Worm (Caenorhabditis elegans) whole organism, L4/young adult: ENCODE results near the gene ect-2.

Experiments used
- W03F9.2 ChIP-seq: fragments of 150-350 bp; optimal IDR thresholded peaks from 2 replicates; lab custom pipeline; 2014; ENCODE audit warnings: missing biosample characterization, missing genetic modification characterization
- dao-5 ChIP-seq: sonication (generic microtip); optimal IDR thresholded peaks from 2 replicates; lab custom pipeline; 2016; ENCODE audit warnings: missing genotype, missing genetic modification characterization, moderate library complexity, missing compliant biosample characterization
- him-1 ChIP-seq: sonication (generic microtip); optimal IDR thresholded peaks from 2 replicates; lab custom pipeline; 2016; ENCODE audit warnings: missing genotype, missing genetic modification reagents, missing genetic modification characterization, missing compliant biosample characterization

The ect-2 gene

DNA sequence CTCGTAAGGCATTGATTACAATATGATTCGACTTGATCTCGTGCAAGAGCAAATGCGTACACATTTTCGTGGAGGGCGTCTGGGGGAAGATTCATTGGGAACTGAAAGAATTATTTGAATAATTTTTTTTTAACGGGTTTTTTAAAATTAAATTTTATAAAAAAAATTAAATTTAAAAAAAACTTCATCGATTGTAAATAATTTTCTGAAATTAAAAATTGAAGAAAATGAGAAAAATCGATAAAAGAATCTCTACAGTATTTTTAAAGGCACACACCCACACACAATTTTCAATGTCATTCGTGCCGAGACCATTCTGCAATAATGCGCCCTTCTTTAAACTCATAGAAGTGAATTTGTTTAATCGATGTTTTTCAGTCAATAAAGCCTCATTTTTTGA lies 12.4 kb upstream of the ect-2 start, which contains the start of gene set-14:
TSS of gene set-14 (minus strand) at position 101 of the 400 bp plus-strand sequence.
- TF ChIP-seq him-1, result no peak
- no peak for TF ChIP-seq dao-5 (tag; lab: Kevin White, UChicago)
- TF ChIP-seq W03F9.2, result no peak

DNA sequence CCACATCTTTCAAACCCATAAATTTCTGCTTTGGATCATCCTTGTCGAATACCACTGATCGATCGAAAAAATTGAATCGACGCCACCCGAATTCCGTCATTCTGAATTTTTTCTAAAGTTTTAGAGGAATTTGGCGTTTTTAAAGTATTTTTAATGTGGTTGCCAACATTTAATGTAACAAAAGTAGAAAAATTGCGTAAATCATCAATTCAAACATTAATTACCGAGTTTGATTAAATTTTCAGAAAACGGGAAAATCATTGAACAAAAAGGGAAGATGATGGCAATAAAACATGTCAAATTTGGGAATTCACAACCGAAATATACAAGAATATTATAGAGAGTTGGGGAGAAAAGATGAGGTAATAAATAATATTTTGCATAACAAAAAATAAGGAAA lies 9.6 kb upstream of the ect-2 start, which contains the start of gene vps-11:
TSS of gene vps-11 (minus strand) at position 101 of the 400 bp plus-strand sequence.
- no peak for TF ChIP-seq dao-5 (tag; lab: Kevin White, UChicago)
- TF ChIP-seq him-1, result no peak
- TF ChIP-seq W03F9.2, result no peak

DNA sequence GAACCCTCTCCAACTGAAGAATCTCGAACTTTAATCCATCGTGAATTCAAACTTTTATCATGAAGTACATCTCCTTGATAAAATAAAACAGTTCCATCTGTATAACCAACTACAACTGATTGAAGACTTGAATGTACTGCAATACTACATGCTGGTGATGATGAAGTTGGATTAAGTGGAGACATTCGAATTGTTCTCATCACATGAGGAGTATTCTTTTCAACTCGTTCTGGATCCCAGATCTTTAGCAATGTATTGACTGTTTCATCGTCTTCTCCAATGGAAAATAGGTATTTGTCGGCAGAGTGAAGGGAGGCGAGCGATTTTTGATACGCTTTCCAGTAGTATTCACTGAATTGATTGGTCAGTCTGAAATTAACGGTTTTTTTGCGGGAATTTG lies 8.8 kb upstream of the ect-2 start:
- TF ChIP-seq dao-5 (tag; lab: Kevin White, UChicago) (no peak), him-1 (no peak), W03F9.2 (no peak)

DNA sequence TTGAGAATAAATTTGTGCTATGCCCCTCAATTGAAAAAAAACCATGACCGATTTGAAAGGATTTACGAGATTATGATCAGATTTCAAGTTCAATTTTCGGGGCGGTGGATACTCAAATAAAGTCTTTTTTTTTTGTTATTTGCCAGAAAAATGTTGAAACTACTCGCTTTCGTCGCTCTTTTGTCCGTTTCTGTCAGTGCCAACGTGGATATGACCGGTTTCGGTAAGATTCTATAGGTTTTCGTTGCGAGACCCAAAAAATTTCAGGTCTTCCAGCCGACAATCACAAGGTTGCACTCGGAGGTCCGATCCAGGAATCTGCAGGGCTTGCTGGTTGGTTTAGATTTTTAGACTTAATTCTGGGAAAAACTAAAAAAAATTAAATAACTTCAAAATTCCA lies 3.5 kb upstream of the ect-2 start, which contains the start of gene tag-209:
TSS of gene tag-209 (plus strand) at position 73 of the 400 bp plus-strand sequence.
- TF ChIP-seq him-1 (no peak), W03F9.2 (no peak), dao-5 (tag; lab: Kevin White, UChicago) (no peak)

DNA sequence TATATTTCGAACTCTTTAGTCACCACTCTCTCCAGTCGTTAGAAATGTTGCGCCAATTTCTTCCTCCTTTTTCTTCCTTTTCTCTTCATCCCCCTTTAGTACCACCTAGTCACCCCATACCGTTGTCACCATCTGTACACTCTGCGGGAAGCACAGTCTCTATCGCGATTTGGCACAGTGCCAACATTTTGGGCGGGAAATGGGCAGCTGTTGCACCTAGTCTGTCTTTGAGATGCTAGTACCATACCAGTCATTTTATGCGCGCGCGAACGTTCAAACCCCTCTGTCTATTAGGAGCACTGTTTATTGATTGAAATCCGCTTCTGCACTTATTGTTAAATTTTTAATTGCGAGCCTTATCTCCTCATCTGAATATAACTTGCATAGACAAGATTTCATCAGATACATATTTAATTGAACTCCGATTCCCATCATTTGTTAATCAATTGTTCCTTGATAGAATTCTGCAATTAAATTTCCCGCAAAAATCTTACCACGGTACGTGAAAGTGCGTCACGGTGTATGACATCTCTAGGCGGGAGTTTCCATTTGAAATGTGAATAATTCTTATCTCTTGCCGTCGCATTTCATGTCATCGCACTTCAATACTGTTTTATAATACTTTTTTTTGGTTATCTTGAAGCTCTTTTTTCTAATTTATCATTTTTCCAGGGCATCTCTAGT lies 1.2 kb upstream of the ect-2 start, which contains the start of gene cdl-1:
TSS of gene cdl-1 (plus strand) at position 673 of the 684 bp plus-strand sequence.
- TF ChIP-seq him-1, result no peak
- TF ChIP-seq dao-5 (tag; lab: Kevin White, UChicago), result no peak
- no peak for TF ChIP-seq W03F9.2

DNA sequence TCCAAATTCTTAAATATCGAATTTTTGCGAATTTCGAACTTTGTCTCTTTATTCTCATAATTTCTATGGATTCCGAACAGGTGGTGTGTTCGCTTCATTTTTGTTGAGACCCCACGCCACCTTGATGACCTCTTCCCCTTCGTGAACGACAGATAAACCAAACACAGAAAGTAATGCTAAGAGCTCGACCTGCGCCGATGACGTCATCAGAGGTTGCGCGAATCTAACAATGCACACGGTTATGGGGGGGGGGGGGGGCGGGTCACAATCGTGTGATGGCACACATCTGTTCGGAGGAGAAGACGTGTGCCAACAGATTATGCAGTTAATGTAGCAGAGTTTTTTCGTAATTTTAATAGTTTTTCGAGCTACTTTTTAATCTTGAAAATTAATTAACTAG lies 486 bp upstream of the ect-2 start:
- TF ChIP-seq W03F9.2 (no peak), dao-5 (tag; lab: Kevin White, UChicago) (no peak), him-1 (no peak)

DNA sequence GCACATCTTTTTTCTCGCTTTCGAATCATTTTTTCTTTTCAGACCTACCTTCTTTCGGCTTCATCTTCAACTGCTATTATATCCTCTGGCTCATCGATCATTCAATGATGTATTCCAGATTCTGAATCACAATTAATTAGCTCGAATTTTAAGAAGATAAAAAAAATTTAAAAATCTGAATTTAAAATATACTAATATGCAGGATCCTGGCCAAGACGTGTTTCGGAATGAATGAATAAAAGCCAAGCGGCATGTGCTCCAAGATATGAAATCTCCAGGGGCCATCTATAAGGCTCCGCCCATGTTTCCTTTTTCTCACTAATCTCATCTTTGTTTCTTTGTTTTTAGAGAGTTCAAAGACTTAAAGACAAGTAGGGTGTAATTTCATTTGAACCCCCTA lies 5.7 kb downstream of the ect-2 start, which contains the start of gene mpz-1:
TSS of gene mpz-1 (minus strand) at position 101 of the 400 bp plus-strand sequence.
- TF ChIP-seq W03F9.2 (no peak), dao-5 (tag; lab: Kevin White, UChicago) (no peak), him-1 (no peak)

DNA sequence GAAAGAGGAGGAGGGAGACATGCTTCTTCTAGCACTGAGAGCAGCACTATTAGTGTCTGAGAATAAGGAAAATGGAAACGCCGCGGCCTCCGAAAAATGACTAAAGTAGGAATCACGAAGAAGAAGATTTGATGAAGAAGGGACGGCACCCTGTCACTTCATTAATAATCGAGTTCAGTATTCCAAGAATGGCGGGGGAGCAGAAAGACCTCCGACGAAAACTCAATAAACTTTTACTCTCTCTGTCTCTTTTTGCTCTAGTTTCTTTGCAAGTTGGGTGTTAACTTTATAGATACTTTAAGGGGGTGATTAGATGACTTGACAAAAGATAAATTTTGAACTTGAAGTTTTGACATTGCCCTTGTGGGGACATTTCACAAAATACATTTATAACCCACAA lies 14.5 kb downstream of the ect-2 start:
- TF ChIP-seq W03F9.2 (no peak), him-1 (no peak), dao-5 (tag; lab: Kevin White, UChicago) (no peak)

DNA sequence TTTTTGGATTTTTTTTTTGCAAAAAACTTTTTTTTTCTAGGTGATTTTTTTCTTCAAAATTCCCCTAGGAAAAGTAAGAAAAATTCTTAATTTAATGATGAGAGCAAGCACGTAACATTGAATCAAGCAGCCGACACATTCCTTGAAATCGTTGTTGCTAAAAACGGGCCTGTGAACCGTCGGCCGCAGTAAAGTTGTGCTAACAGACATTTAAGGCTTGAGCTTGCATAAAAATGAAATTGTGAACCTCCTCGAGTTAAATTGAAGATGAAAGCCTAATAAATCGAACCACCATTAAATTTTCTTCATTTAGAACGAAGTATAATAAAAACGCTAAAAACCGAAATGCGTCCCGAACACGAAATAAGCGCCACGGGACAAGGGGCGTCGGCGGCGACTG lies 15.8 kb downstream of the ect-2 start:
- TF ChIP-seq him-1 (no peak), dao-5 (tag; lab: Kevin White, UChicago) (no peak), W03F9.2 (no peak)

DNA sequence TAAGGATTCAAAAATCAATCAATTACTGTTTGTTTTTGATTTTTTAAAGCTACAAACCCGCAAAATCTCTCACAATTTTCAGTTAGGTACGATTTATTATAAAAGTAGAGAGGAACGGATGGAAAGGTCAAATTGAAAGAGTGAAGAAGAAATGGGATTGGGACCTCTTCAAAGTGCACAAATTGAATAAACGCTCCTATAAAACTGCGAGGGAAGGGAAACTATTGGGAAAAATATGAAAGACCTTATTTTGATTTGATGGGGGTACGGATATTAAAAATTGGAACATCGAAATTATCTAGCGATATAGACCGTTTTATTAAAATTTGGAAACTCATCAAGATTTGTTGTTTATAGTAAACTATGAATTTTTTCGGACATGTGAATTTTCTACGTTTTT lies 17.0 kb downstream of the ect-2 start:
- TF ChIP-seq him-1 (no peak), W03F9.2 (no peak), dao-5 (tag; lab: Kevin White, UChicago) (no peak)

DNA sequence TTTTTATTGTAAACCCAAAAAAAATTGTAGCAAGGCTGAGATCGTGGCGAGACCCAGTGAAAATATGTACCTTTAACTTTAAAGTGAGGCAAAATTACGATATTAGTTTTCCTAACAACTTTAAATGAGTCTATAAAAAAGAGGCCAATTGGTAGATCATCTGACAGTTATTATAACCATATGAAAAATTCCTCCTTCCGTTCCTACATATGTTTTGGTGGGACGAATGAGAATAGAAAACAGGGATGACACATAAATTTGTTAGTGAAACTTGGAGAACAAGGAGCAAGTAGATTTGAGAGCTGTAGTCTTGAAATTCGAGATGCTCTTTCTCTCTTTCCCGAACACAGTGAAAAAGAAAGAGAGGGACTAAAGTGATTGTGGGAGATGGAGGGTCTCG lies 18.5 kb downstream of the ect-2 start:
- no peak for TF ChIP-seq W03F9.2
- no peak for TF ChIP-seq him-1
- no peak for TF ChIP-seq dao-5 (tag; lab: Kevin White, UChicago)

DNA sequence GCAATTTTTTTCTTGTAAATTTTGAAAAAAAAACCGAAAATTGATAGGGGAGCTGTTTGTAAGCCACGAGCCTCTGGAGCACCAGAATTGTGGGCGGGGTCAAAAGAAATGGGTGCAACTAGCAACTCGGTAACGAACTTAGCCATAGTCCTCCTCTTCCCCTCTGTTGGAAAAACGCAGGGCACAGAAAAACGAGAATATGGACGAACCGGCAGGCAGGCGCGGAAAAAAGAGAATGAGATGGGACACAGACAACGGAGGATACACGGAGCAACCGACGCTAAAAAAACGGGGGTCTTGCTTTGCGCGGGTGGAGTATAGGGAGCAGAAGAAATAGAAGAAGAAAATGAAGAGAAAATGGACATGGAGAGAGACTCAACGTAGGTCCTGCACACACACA lies 22.1 kb downstream of the ect-2 start:
- TF ChIP-seq him-1, result peak; percentile 65
- TF ChIP-seq W03F9.2, result no peak

DNA sequence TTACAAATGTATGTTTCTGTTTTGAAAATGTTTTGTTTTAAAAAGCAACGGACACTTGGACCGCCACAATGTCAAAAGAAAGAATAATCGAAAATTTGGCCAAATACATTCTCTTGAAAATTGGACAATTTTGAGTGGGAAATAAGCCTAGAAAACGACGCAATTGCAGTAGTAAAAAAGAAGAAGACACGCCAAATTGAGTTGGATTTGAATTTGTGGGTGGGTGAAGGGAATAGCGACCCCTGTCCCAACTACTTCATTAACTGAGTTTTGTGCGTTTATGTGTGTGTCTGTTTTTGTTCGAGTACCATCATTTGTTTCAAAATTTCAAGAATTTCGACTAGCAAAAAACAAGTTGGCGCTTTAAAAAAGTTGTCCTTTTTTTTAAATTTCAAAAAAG lies 23.0 kb downstream of the ect-2 start:
- no peak for TF ChIP-seq dao-5 (tag; lab: Kevin White, UChicago)
- TF ChIP-seq W03F9.2, result no peak
- no peak for TF ChIP-seq him-1

DNA sequence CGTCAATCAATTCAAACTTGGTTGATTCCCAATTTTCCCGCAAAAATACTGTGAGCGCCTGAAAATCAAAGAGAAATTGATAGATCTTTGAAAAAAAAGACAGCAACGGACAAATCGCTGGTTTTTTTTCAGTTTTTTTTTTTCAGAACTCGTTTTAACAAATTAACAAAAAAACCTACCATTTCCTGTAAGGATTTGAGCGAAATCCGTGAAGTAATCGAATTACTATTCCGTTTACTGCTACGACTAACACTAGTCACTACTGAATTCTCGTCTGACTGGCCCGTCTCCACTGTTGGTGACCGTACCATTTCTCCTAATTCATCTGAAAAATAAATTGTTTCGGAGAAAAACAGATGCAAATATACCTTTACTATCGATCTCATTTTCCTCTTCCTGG lies 24.3 kb downstream of the ect-2 start:
- TF ChIP-seq him-1 (no peak), W03F9.2 (no peak), dao-5 (tag; lab: Kevin White, UChicago) (no peak)

DNA sequence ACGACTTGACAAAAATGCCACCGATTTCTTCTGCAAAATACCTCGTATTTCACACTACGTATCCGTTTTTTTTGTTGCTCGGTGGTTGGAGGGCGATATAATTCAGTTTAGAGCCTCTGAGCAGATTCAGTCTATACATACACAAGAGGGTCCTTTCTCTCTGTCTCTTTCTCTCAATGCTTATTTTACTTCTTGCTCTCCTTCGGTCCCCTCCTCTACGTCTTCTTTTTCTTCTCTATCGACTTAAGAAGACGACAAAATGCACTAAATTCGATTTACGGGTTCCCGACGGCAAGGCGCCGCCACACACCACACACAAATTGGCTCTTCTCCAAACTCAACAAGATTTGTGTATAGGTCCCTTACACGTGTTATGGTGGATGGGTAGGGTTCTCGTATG lies 24.8 kb downstream of the ect-2 start:
- TF ChIP-seq dao-5 (tag; lab: Kevin White, UChicago) (no peak), him-1 (no peak), W03F9.2 (no peak)

DNA sequence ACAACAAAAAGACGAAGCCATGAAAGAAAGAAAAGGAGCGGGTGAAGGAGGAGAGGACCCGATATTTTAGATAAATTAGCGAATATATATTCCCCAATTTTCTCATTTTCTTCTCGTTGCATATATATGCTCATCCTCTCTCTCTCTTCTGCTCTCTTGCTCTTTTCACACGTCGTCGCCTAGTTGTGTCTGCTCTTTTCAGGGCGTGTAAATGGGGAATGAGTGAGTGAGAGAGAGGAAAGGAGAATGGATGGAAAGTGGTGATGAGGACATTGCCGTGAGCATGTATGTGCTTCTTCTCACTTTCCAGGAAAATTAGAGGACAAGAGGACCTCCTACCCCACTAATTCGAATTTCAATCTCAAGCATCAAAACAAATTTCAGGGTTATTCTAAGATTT lies 28.3 kb downstream of the ect-2 start:
- TF ChIP-seq dao-5 (tag; lab: Kevin White, UChicago) (no peak), W03F9.2 (no peak), him-1 (no peak)
